Fruit fly (Drosophila melanogaster) whole organism, adult: ENCODE measurements around the gene Dmtn.

ENCODE experiments used
- CG12768 ChIP-seq: fragments of 200-800 bp; sonication (Bioruptor generic); optimal IDR thresholded peaks from 2 replicates; lab custom pipeline; 2017; ENCODE audit warnings: missing biosample characterization, missing genetic modification characterization, mild to moderate bottlenecking, moderate library complexity, missing genetic modification reagents
- CG33017 ChIP-seq: fragments of 200-800 bp; sonication (Bioruptor generic); optimal IDR thresholded peaks from 2 replicates; lab custom pipeline; 2018; ENCODE audit warnings: missing biosample characterization, mild to moderate bottlenecking, missing genetic modification characterization, moderate library complexity
- CG5204 ChIP-seq: fragments of 200-800 bp; sonication (Bioruptor generic); optimal IDR thresholded peaks from 2 replicates; lab custom pipeline; 2016; ENCODE audit warnings: missing biosample characterization, missing genetic modification characterization
- CG7045 ChIP-seq: fragments of 200-800 bp; sonication (Bioruptor generic); optimal IDR thresholded peaks from 2 replicates; lab custom pipeline; 2017; ENCODE audit warnings: missing biosample characterization, mild to moderate bottlenecking, missing genetic modification characterization
- CG7101 ChIP-seq: fragments of 200-800 bp; sonication (Bioruptor generic); optimal IDR thresholded peaks from 2 replicates; lab custom pipeline; 2018; ENCODE audit warnings: missing biosample characterization, mild to moderate bottlenecking, missing genetic modification characterization, moderate library complexity
- Clk ChIP-seq: fragments of 200-800 bp; sonication (Bioruptor generic); optimal IDR thresholded peaks from 2 replicates; lab custom pipeline; 2017; ENCODE audit warnings: missing biosample characterization, missing genetic modification characterization
- Crg-1 ChIP-seq: fragments of 200-800 bp; sonication (Bioruptor generic); optimal IDR thresholded peaks from 2 replicates; lab custom pipeline; 2016; ENCODE audit warnings: missing biosample characterization, missing genetic modification characterization
- Hr96 ChIP-seq: fragments of 200-800 bp; sonication (Bioruptor generic); optimal IDR thresholded peaks from 2 replicates; lab custom pipeline; 2016; ENCODE audit warnings: missing biosample characterization, missing genetic modification characterization
- bab1 ChIP-seq: fragments of 200-800 bp; sonication (Bioruptor generic); optimal IDR thresholded peaks from 3 replicates; lab custom pipeline; 2019; ENCODE audit warnings: missing biosample characterization, mild to moderate bottlenecking, missing genetic modification characterization, moderate library complexity
- kay ChIP-seq: fragments of 200-800 bp; sonication (Bioruptor generic); peaks from one replicate; lab custom pipeline; 2016; ENCODE audit warnings: missing biosample characterization, missing genetic modification characterization, borderline replicate concordance
- pad ChIP-seq: fragments of 200-800 bp; sonication (Bioruptor generic); optimal IDR thresholded peaks from 3 replicates; lab custom pipeline; 2017; ENCODE audit warnings: missing biosample characterization, missing genetic modification characterization, mild to moderate bottlenecking, moderate library complexity, missing genetic modification reagents
- tj ChIP-seq: fragments of 200-800 bp; sonication (Bioruptor generic); optimal IDR thresholded peaks from 3 replicates; lab custom pipeline; 2017; ENCODE audit warnings: missing biosample characterization, mild to moderate bottlenecking, missing genetic modification characterization, moderate library complexity
- toe ChIP-seq: fragments of 200-800 bp; sonication (Bioruptor generic); optimal IDR thresholded peaks from 2 replicates; lab custom pipeline; 2016; ENCODE audit warnings: missing biosample characterization, missing genetic modification characterization

DNA sequence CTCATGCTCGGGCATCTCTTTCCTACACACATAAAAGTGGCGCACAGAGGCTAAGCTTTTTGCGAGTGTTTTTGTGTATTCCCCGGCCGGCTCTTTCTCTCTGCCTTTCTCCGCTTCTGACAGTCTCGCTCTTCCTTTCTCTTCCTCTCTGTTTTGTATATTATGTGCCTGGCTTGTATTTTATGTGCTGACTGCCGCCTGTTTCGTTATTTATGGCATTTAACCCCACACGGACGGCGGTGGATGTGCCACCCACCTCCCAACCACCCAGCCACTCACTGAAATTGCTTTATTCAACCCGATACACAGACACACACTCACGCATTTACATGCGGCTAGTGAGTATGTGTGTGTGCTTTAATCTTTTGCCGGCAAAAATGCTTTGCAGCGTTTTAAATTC lies 14.2 kb upstream of the Dmtn start:
- TF ChIP-seq tj (peak; percentile 9), Crg-1 (GFP tag; lab: Kevin White, UChicago) (no peak), kay (GFP tag; lab: Kevin White, UChicago) (no peak), CG7045 (no peak), CG12768 (GFP tag; lab: Kevin White, UChicago) (peak; percentile 35), Clk (GFP tag; lab: Kevin White, UChicago) (no peak), toe (GFP tag; lab: Kevin White, UChicago) (no peak), bab1 (GFP tag; lab: Kevin White, UChicago) (no peak), CG33017 (tag; lab: Kevin White, UChicago) (no peak), Hr96 (GFP tag; lab: Kevin White, UChicago) (no peak), pad (GFP tag; lab: Kevin White, UChicago) (no peak), CG7101 (tag; lab: Kevin White, UChicago) (no peak), CG5204 (GFP tag; lab: Kevin White, UChicago) (no peak)
